Worm (Caenorhabditis elegans) whole organism, early embryonic: ENCODE measurements around the gene B0303.7.

Experiments
- B0310.2 ChIP-seq: sonication (generic microtip); optimal IDR thresholded peaks from 2 replicates; lab custom pipeline; 2016; ENCODE audit warnings: mild to moderate bottlenecking, missing genetic modification characterization, missing compliant biosample characterization
- F13C5.2 ChIP-seq: sonication (generic microtip); optimal IDR thresholded peaks from 2 replicates; lab custom pipeline; 2017; ENCODE audit warnings: mild to moderate bottlenecking, missing genetic modification characterization, inconsistent platforms, missing compliant biosample characterization
- aly-1 ChIP-seq: sonication (generic microtip); optimal IDR thresholded peaks from 2 replicates; lab custom pipeline; 2016; ENCODE audit warnings: missing genetic modification characterization, missing compliant biosample characterization
- ama-1 ChIP-seq: fragments of 150-350 bp; optimal IDR thresholded peaks from 2 replicates; lab custom pipeline; 2014
- ceh-13 ChIP-seq: fragments of 200-800 bp; sonication (Bioruptor generic); optimal IDR thresholded peaks from 2 replicates; lab custom pipeline; 2018; ENCODE audit warnings: mild to moderate bottlenecking, missing genetic modification characterization, missing compliant biosample characterization
- ceh-36 ChIP-seq: sonication (generic microtip); optimal IDR thresholded peaks from 2 replicates; lab custom pipeline; 2016; ENCODE audit warnings: missing genetic modification characterization, inconsistent platforms, missing compliant biosample characterization
- ets-7 ChIP-seq: sonication (generic microtip); optimal IDR thresholded peaks from 2 replicates; lab custom pipeline; 2016; ENCODE audit warnings: missing genotype, missing genetic modification characterization, missing compliant biosample characterization
- flt-1 ChIP-seq: fragments of 200-800 bp; sonication (Bioruptor generic); IDR thresholded peaks from 2 replicates; pipeline ENCODE4 v1.3.6; 2022; ENCODE audit warnings: missing genetic modification characterization, missing compliant biosample characterization
- hmbx-1 ChIP-seq: sonication (generic microtip); optimal IDR thresholded peaks from 2 replicates; lab custom pipeline; 2016; ENCODE audit warnings: mild to moderate bottlenecking, missing genetic modification characterization, missing compliant biosample characterization
- hmg-4 ChIP-seq: fragments of 200-800 bp; sonication (Bioruptor generic); optimal IDR thresholded peaks from 2 replicates; lab custom pipeline; 2018; ENCODE audit warnings: mild to moderate bottlenecking, missing genetic modification characterization, missing compliant biosample characterization
- hnd-1 ChIP-seq: sonication (generic microtip); optimal IDR thresholded peaks from 2 replicates; lab custom pipeline; 2016; ENCODE audit warnings: missing genetic modification characterization, missing compliant biosample characterization
- pes-1 ChIP-seq: fragments of 200-800 bp; sonication (Bioruptor generic); IDR thresholded peaks from 2 replicates; pipeline ENCODE4 v1.3.6; 2022; ENCODE audit warnings: missing genetic modification reagents, missing genetic modification characterization, missing compliant biosample characterization
- scrt-1 ChIP-seq: fragments of 200-800 bp; sonication (Bioruptor generic); IDR thresholded peaks from 2 replicates; pipeline ENCODE4 v1.3.6; 2022; ENCODE audit warnings: missing genetic modification characterization, missing compliant biosample characterization
- sea-1 ChIP-seq: fragments of 200-800 bp; sonication (Bioruptor generic); conservative IDR thresholded peaks from 2 replicates; pipeline ENCODE4 v1.3.6; 2022; ENCODE audit warnings: missing genetic modification characterization, missing compliant biosample characterization
- tbx-11 ChIP-seq: fragments of 200-800 bp; sonication (Bioruptor generic); IDR thresholded peaks from 2 replicates; pipeline ENCODE4 v1.3.6; 2022; ENCODE audit warnings: missing genetic modification characterization, missing compliant biosample characterization
- tbx-37 ChIP-seq: fragments of 200-800 bp; sonication (Bioruptor generic); conservative IDR thresholded peaks from 2 replicates; pipeline ENCODE4 v1.3.6; 2022; ENCODE audit warnings: missing genetic modification reagents, missing genetic modification characterization, missing compliant biosample characterization
- tra-4 ChIP-seq: sonication (generic microtip); optimal IDR thresholded peaks from 2 replicates; lab custom pipeline; 2017; ENCODE audit warnings: missing genetic modification characterization, missing compliant biosample characterization

Gene B0303.7

DNA sequence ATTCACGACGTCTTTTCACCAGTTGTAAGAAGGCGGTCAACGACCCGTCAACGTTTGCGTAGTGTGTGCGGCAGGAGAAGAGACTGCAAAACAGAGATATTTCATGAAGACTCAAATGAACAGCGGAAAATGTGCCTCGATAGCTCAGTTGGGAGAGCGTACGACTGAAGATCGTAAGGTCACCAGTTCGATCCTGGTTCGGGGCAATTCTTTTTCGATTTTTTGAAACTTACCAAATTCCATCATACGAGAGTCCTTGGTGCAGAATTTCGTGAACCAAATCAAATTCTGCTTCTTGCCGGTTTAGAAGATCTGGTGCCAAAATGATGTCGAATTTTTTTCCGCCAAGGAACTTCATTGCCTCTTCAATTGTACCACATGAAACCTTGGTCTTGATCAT, 40.5 kb upstream of the B0303.7 start:
- TF ChIP-seq hmg-4 (GFP tag; lab: Kevin White, UChicago) = peak; percentile 68
- TF ChIP-seq flt-1 = peak; percentile 72
- TF ChIP-seq ceh-36 (tag; lab: Kevin White, UChicago) = peak; percentile 19
- no peak for TF ChIP-seq tbx-37
- peak; percentile 24 for TF ChIP-seq hmbx-1 (tag; lab: Kevin White, UChicago)
- peak; percentile 43 for TF ChIP-seq F13C5.2
- peak; percentile 35 for TF ChIP-seq hnd-1
- TF ChIP-seq ceh-13 (GFP tag; lab: Kevin White, UChicago) = peak; percentile 47
- TF ChIP-seq tbx-11 (GFP tag; lab: Robert Waterston, UW) = peak; percentile 70; the same call in 1 of the 2 replicates
- TF ChIP-seq aly-1 = no peak
- peak; percentile 63; the same call in 1 of the 2 replicates for TF ChIP-seq scrt-1
- no peak for TF ChIP-seq tra-4 (tag; lab: Kevin White, UChicago)
- TF ChIP-seq ets-7 (tag; lab: Kevin White, UChicago) = no peak
- TF ChIP-seq ama-1 = no peak
- TF ChIP-seq pes-1 = peak; percentile 80
- TF ChIP-seq B0310.2 (tag; lab: Kevin White, UChicago) = peak; percentile 21
- 0 out of 2 replicates have a peak, but pooled peaks have one; percentile 56 for TF ChIP-seq sea-1 (GFP tag; lab: Robert Waterston, UW)

DNA sequence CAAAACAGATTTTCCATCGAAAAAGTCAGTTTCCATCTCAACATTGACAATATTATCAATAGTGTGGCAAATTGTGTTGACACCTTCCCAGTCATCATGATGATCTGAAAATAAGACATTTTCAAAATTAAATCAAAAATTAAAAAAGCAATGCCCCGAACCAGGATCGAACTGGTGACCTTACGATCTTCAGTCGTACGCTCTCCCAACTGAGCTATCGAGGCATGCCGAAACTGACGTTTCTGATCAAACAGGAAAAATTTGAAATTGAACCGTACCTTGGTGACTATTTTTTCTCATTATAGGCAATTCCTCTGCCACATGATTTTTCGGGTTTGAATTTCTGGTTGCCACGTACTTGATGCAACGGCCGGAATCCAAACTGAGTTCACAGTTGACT, 40.0 kb upstream of the B0303.7 start:
- TF ChIP-seq hmbx-1 (tag; lab: Kevin White, UChicago) (no peak), B0310.2 (tag; lab: Kevin White, UChicago) (no peak), ceh-36 (tag; lab: Kevin White, UChicago) (no peak), tra-4 (tag; lab: Kevin White, UChicago) (no peak), ama-1 (no peak)

DNA sequence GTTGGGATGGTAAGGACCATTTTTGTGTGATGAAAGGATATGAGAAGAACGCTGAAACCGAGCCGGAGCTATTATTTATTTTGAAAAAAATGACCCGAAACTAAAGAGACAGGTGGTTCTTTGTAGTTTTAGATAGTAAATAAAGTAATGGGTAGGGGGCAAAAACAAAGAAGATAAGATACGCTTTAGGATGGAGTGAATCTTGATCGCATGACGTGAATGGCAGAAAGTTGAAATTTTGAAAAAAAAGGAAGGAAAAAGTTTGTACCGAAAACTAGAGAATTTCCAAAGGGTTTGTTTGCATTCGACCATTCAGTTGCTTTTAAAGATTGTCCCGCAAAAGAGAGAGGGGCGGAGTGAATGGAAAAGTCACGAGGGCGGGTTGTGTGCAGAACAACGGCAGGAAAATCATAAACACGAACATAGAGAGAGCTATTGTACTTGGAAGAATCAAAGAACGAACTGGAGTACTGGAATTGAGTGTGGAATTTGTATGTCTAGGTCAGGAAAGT, 39.5 kb upstream of the B0303.7 start, which contains the start of gene F22B7.9:
Gene F22B7.9 (minus strand): TSS at position 51 of the 512 bp plus-strand sequence.
- TF ChIP-seq scrt-1 (no peak), tbx-37 (no peak), ceh-36 (tag; lab: Kevin White, UChicago) (no peak), F13C5.2 (no peak), tbx-11 (GFP tag; lab: Robert Waterston, UW) (no peak), ets-7 (tag; lab: Kevin White, UChicago) (no peak), B0310.2 (tag; lab: Kevin White, UChicago) (no peak), tra-4 (tag; lab: Kevin White, UChicago) (no peak), hmbx-1 (tag; lab: Kevin White, UChicago) (no peak)

DNA sequence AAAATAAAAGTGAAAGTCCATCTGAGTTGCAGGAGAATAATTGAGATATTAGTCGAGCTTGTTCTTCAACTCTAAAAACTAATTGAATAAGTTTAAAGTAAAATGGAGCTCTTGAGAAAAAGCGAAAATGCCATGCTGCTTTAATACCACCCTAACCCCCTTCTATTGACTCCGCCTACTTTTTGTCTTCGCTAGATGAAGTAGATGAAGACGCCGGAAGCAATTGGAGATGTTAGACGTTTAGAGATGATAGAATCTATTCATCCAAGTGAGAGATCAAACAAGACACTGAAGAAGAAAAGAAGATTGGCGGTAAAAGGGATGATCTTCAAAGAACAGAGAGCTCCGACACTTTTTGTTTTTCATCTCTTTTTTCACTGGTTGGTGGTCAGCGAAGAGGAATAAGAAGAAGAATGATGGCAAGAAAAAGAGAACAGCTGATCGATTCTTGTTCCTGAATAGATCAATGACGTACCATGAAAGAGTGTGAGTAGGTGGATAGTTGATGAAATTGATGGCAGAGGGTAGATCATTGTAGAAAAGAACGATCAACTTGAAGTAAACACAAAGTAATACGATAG, 38.9 kb upstream of the B0303.7 start:
- TF ChIP-seq F13C5.2 = no peak
- no peak for TF ChIP-seq hmg-4 (GFP tag; lab: Kevin White, UChicago)
- no peak for TF ChIP-seq hmbx-1 (tag; lab: Kevin White, UChicago)
- TF ChIP-seq B0310.2 (tag; lab: Kevin White, UChicago) = no peak
- TF ChIP-seq ceh-36 (tag; lab: Kevin White, UChicago) = no peak
- no peak for TF ChIP-seq tbx-11 (GFP tag; lab: Robert Waterston, UW)
- no peak for TF ChIP-seq flt-1
- no peak for TF ChIP-seq hnd-1
- TF ChIP-seq tbx-37 = no peak
- no peak for TF ChIP-seq ceh-13 (GFP tag; lab: Kevin White, UChicago)
- TF ChIP-seq tra-4 (tag; lab: Kevin White, UChicago) = no peak
- no peak for TF ChIP-seq ets-7 (tag; lab: Kevin White, UChicago)
- no peak for TF ChIP-seq scrt-1

DNA sequence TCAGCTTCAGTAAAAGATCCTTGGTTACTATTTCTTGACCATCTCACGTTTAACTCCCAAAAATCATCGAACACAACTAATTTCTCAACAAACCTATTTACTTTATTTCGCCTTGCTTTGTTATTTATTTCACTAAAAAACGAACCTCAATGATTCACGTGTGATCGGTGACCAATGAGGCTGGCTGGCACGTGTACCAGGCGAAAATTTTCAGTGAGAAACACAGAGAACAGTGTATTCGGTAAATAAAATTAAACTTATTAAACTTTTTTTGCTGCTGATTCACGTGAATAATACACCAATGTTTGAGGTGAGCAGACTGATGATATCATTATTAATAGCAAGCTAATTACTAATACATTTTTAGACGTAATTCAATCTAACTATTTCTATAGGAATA, 38.0 kb upstream of the B0303.7 start:
- TF ChIP-seq pes-1 (no peak), flt-1 (no peak), F13C5.2 (no peak), scrt-1 (no peak), tra-4 (tag; lab: Kevin White, UChicago) (no peak), ceh-36 (tag; lab: Kevin White, UChicago) (no peak), hmbx-1 (tag; lab: Kevin White, UChicago) (no peak), ceh-13 (GFP tag; lab: Kevin White, UChicago) (no peak), sea-1 (GFP tag; lab: Robert Waterston, UW) (no peak), tbx-37 (no peak)

DNA sequence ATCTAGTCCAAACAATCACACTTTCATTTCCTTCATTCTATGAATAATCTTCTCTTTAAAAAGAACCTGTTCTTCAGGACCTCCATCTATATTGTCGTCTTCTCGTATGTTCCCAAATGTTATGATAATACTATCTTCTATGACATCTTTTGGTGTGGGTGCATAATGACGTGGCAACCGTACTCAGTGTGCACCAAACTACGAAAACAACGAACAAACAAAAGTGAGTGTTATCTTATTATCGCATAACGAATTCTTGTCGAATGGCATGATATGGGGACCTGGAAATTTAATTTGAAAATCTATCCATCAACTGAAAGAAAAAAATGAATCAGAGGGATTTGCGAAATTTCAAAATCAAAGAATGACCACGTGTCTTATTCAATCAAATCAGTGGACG, 37.4 kb upstream of the B0303.7 start:
- no peak for TF ChIP-seq pes-1
- TF ChIP-seq ets-7 (tag; lab: Kevin White, UChicago) = no peak
- TF ChIP-seq tbx-11 (GFP tag; lab: Robert Waterston, UW) = no peak
- no peak for TF ChIP-seq F13C5.2
- no peak for TF ChIP-seq sea-1 (GFP tag; lab: Robert Waterston, UW)
- no peak for TF ChIP-seq ama-1
- no peak for TF ChIP-seq flt-1
- TF ChIP-seq B0310.2 (tag; lab: Kevin White, UChicago) = no peak

DNA sequence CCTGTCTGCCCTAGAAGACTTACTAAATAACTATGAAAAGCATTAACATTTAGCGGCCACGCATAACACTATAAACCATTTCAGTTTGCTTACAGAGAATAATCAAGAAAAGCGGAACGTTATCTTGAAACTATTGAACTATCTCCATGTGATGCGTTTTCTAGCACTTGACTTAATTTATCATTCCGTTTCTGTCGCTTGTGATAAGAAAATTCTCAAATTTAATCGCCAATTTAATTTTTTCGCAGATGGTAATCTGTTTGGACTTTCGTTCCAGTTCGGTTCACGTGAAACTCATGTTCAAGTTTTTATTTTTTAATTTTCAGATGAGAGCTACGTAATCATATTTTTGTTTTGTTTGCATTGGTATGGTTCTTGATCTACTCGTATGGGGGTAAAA, 36.5 kb upstream of the B0303.7 start:
- TF ChIP-seq ama-1 (no peak), tra-4 (tag; lab: Kevin White, UChicago) (no peak), pes-1 (no peak), sea-1 (GFP tag; lab: Robert Waterston, UW) (no peak), B0310.2 (tag; lab: Kevin White, UChicago) (no peak)

DNA sequence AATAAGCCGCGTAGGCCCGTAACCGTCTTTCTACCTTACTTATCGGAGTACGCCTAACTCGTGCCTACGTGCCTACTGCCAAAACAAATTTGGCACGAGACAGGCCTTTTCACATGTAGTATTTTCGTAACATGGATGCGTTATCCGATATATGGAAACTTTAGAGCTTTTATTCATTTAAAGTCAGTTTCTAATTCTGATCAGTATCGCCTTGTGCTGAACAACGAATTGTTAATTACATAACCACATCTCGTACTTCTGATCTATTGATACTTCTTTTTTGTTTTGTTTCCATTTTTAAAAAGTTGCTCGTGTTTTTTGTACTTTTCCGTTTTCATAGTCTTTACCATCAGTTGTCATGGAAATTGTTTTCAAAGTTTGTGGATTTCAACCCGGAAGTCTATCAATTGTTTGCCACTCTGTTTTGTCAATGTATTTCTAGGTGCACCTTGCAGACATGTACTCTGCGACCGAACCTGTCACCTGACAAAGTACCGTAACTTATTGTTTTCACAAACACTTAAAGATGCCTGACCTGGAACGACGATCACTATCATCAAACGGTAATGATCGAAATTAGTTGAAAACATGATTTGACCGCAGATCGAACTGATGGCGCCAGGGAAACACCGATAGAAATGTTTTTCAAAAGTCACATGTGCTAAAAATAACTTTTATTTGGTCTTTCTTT, 35.6 kb upstream of the B0303.7 start:
- no peak for TF ChIP-seq tra-4 (tag; lab: Kevin White, UChicago)
- TF ChIP-seq flt-1 = no peak
- no peak for TF ChIP-seq F13C5.2
- no peak for TF ChIP-seq tbx-37
- no peak for TF ChIP-seq scrt-1
- no peak for TF ChIP-seq tbx-11 (GFP tag; lab: Robert Waterston, UW)
- TF ChIP-seq pes-1 = no peak
- no peak for TF ChIP-seq ceh-36 (tag; lab: Kevin White, UChicago)
- TF ChIP-seq ceh-13 (GFP tag; lab: Kevin White, UChicago) = no peak
- TF ChIP-seq sea-1 (GFP tag; lab: Robert Waterston, UW) = no peak
- TF ChIP-seq hmbx-1 (tag; lab: Kevin White, UChicago) = no peak
- no peak for TF ChIP-seq aly-1
- TF ChIP-seq ets-7 (tag; lab: Kevin White, UChicago) = no peak
- TF ChIP-seq hnd-1 = no peak
